Fruit fly (Drosophila melanogaster) whole organism, embryonic: Measurements from ENCODE around the gene GC.

Experiments
- Asciz ChIP-seq: fragments of 200-800 bp; sonication (Bioruptor generic); optimal IDR thresholded peaks from 2 replicates; lab custom pipeline; 2017; ENCODE audit warnings: missing biosample characterization, mild to moderate bottlenecking, missing genetic modification characterization, missing genetic modification reagents
- CG1024 ChIP-seq: fragments of 200-800 bp; sonication (Bioruptor generic); IDR thresholded peaks from 2 replicates; pipeline ENCODE4 v1.3.6; 2022; ENCODE audit warnings: missing biosample characterization, missing genetic modification characterization
- CG10543 ChIP-seq: fragments of 200-800 bp; sonication (Bioruptor generic); optimal IDR thresholded peaks from 3 replicates; lab custom pipeline; 2017; ENCODE audit warnings: missing biosample characterization, mild to moderate bottlenecking, missing genetic modification characterization, moderate library complexity
- CG10654 ChIP-seq: fragments of 200-800 bp; sonication (Bioruptor generic); optimal IDR thresholded peaks from 2 replicates; lab custom pipeline; 2016; ENCODE audit warnings: missing biosample characterization, missing genetic modification characterization
- CG11456 ChIP-seq: fragments of 200-800 bp; sonication (Bioruptor generic); IDR thresholded peaks from 3 replicates; pipeline ENCODE4 v1.3.6; 2022; ENCODE audit warnings: missing biosample characterization, missing genetic modification characterization
- CG11504 ChIP-seq: fragments of 200-800 bp; sonication (Bioruptor generic); optimal IDR thresholded peaks from 3 replicates; lab custom pipeline; 2019; ENCODE audit warnings: missing biosample characterization, mild to moderate bottlenecking, missing genetic modification characterization, moderate library complexity
- CG12219 ChIP-seq: fragments of 200-800 bp; sonication (Bioruptor generic); optimal IDR thresholded peaks from 3 replicates; lab custom pipeline; 2018; ENCODE audit warnings: missing biosample characterization, mild to moderate bottlenecking, missing genetic modification characterization
- CG14014 ChIP-seq: fragments of 200-800 bp; sonication (Bioruptor generic); IDR thresholded peaks from 2 replicates; pipeline ENCODE4 v1.3.6; 2022; ENCODE audit warnings: missing biosample characterization, missing genetic modification characterization
- CG1647 ChIP-seq: fragments of 200-800 bp; sonication (Bioruptor generic); optimal IDR thresholded peaks from 3 replicates; lab custom pipeline; 2016; ENCODE audit warnings: missing biosample characterization, missing genetic modification characterization
- CG2678 ChIP-seq: fragments of 200-800 bp; sonication (Bioruptor generic); optimal IDR thresholded peaks from 3 replicates; lab custom pipeline; 2019; ENCODE audit warnings: missing biosample characterization, mild to moderate bottlenecking, missing genetic modification characterization, moderate library complexity
- CG2875 ChIP-seq: fragments of 200-800 bp; sonication (Bioruptor generic); optimal IDR thresholded peaks from 2 replicates; lab custom pipeline; 2017; ENCODE audit warnings: missing biosample characterization, mild to moderate bottlenecking, missing genetic modification characterization, missing genetic modification reagents
- CG30431 ChIP-seq: fragments of 200-800 bp; sonication (Bioruptor generic); optimal IDR thresholded peaks from 2 replicates; lab custom pipeline; 2017; ENCODE audit warnings: missing biosample characterization, missing genetic modification characterization
- CG31388 ChIP-seq: fragments of 200-800 bp; sonication (Bioruptor generic); optimal IDR thresholded peaks from 2 replicates; lab custom pipeline; 2016; ENCODE audit warnings: missing biosample characterization, missing genetic modification characterization
- CG43689 ChIP-seq: fragments of 200-800 bp; sonication (Bioruptor generic); IDR thresholded peaks from 2 replicates; pipeline ENCODE4 v1.3.6; 2022; ENCODE audit warnings: missing biosample characterization, missing genetic modification characterization
- CG6854 ChIP-seq: fragments of 200-800 bp; sonication (Bioruptor generic); optimal IDR thresholded peaks from 3 replicates; lab custom pipeline; 2017; ENCODE audit warnings: missing biosample characterization, mild to moderate bottlenecking, missing genetic modification characterization
- CG7963 ChIP-seq: fragments of 200-800 bp; sonication (Bioruptor generic); IDR thresholded peaks from 3 replicates; pipeline ENCODE4 v1.3.6; 2022; ENCODE audit warnings: missing biosample characterization, missing genetic modification characterization; ENCODE audit not compliant: partially characterized antibody
- CG8765 ChIP-seq: fragments of 200-800 bp; sonication (Bioruptor generic); IDR thresholded peaks from 2 replicates; pipeline ENCODE4 v1.3.6; 2022; ENCODE audit warnings: missing biosample characterization, missing genetic modification characterization
- CHES-1-like ChIP-seq: fragments of 200-800 bp; sonication (Bioruptor generic); optimal IDR thresholded peaks from 2 replicates; lab custom pipeline; 2016; ENCODE audit warnings: missing biosample characterization, missing genetic modification characterization
- Dip2 ChIP-seq: fragments of 200-800 bp; sonication (Bioruptor generic); IDR thresholded peaks from 2 replicates; pipeline ENCODE4 v1.3.6; 2022; ENCODE audit warnings: missing biosample characterization, missing genetic modification characterization
- Doc2 ChIP-seq: fragments of 200-800 bp; sonication (Bioruptor generic); IDR thresholded peaks from 2 replicates; pipeline ENCODE4 v1.3.6; 2022; ENCODE audit warnings: missing biosample characterization, missing genetic modification characterization
- Dref ChIP-seq: fragments of 200-800 bp; sonication (Bioruptor generic); IDR thresholded peaks from 2 replicates; pipeline ENCODE4 v1.3.6; 2022; ENCODE audit warnings: missing biosample characterization, missing genetic modification characterization
- HLH4C ChIP-seq: fragments of 200-800 bp; sonication (Bioruptor generic); IDR thresholded peaks from 3 replicates; pipeline ENCODE4 v1.3.6; 2022; ENCODE audit warnings: missing biosample characterization, missing genetic modification characterization; ENCODE audit not compliant: partially characterized antibody
- NC2α ChIP-seq: fragments of 200-800 bp; sonication (Bioruptor generic); optimal IDR thresholded peaks from 2 replicates; lab custom pipeline; 2016; ENCODE audit warnings: missing biosample characterization, missing genetic modification characterization
- Ravus ChIP-seq: fragments of 200-800 bp; sonication (Bioruptor generic); IDR thresholded peaks from 2 replicates; pipeline ENCODE4 v1.3.6; 2022; ENCODE audit warnings: missing biosample characterization, missing genetic modification characterization
- ato ChIP-seq: fragments of 200-800 bp; sonication (Bioruptor generic); IDR thresholded peaks from 2 replicates; pipeline ENCODE4 v1.3.6; 2022; ENCODE audit warnings: missing biosample characterization, missing genetic modification characterization; ENCODE audit not compliant: partially characterized antibody
- bsh ChIP-seq, 2 experiments: fragments of 200-800 bp; sonication (Bioruptor generic); optimal IDR thresholded peaks; 2 replicates each; lab custom pipeline; 2017 to 2018; ENCODE audit warnings: mild to moderate bottlenecking in 2 of 2, missing biosample characterization in 2 of 2, missing genetic modification characterization in 2 of 2, moderate library complexity in 1 of 2
- btn ChIP-seq: fragments of 200-800 bp; sonication (Bioruptor generic); optimal IDR thresholded peaks from 2 replicates; lab custom pipeline; 2016; ENCODE audit warnings: missing biosample characterization, missing genetic modification characterization
- chif ChIP-seq, 2 experiments: fragments of 200-800 bp; sonication (Bioruptor generic); optimal IDR thresholded peaks; 3 replicates each; lab custom pipeline; 2016; ENCODE audit warnings: missing biosample characterization in 2 of 2, missing genetic modification characterization in 2 of 2
- ci ChIP-seq: fragments of 200-800 bp; sonication (Bioruptor generic); IDR thresholded peaks from 3 replicates; pipeline ENCODE4 v1.3.6; 2022; ENCODE audit warnings: missing biosample characterization, missing genetic modification characterization
- crol ChIP-seq: fragments of 200-800 bp; sonication (Bioruptor generic); IDR thresholded peaks from 2 replicates; pipeline ENCODE4 v1.3.6; 2022; ENCODE audit warnings: missing biosample characterization, missing genetic modification characterization
- en ChIP-seq: fragments of 200-800 bp; sonication (Bioruptor generic); optimal IDR thresholded peaks from 2 replicates; lab custom pipeline; 2016; ENCODE audit warnings: missing biosample characterization, missing genetic modification characterization
- gem ChIP-seq: fragments of 200-800 bp; sonication (Bioruptor generic); optimal IDR thresholded peaks from 2 replicates; lab custom pipeline; 2019; ENCODE audit warnings: missing biosample characterization, mild to moderate bottlenecking, missing genetic modification characterization, moderate library complexity
- her ChIP-seq: fragments of 200-800 bp; sonication (Bioruptor generic); optimal IDR thresholded peaks from 2 replicates; lab custom pipeline; 2016; ENCODE audit warnings: missing biosample characterization, missing genetic modification characterization
- ind ChIP-seq: fragments of 200-800 bp; sonication (Bioruptor generic); optimal IDR thresholded peaks from 3 replicates; lab custom pipeline; 2016; ENCODE audit warnings: missing biosample characterization, missing genetic modification characterization
- jing ChIP-seq: fragments of 200-800 bp; sonication (Bioruptor generic); optimal IDR thresholded peaks from 2 replicates; lab custom pipeline; 2018; ENCODE audit warnings: missing biosample characterization, mild to moderate bottlenecking, missing genetic modification characterization
- jumu ChIP-seq: fragments of 200-800 bp; sonication (Bioruptor generic); optimal IDR thresholded peaks from 3 replicates; lab custom pipeline; 2016; ENCODE audit warnings: missing biosample characterization, missing genetic modification characterization
- lola ChIP-seq, 3 experiments: fragments of >200 bp in 2 of 3; fragments of 200-800 bp in 1 of 3; sonication (Bioruptor generic) in 1 of 3; optimal IDR thresholded peaks; 2 replicates each; lab custom pipeline; 2017 to 2019; ENCODE audit warnings: missing biosample characterization in 3 of 3, missing genetic modification characterization in 3 of 3, mild to moderate bottlenecking in 1 of 3, moderate library complexity in 1 of 3
- mam ChIP-seq: fragments of 200-800 bp; sonication (Bioruptor generic); optimal IDR thresholded peaks from 3 replicates; lab custom pipeline; 2016; ENCODE audit warnings: missing biosample characterization, missing genetic modification characterization
- mld ChIP-seq: fragments of 200-800 bp; sonication (Bioruptor generic); IDR thresholded peaks from 3 replicates; pipeline ENCODE4 v1.3.6; 2022; ENCODE audit warnings: missing biosample characterization, missing genetic modification characterization; ENCODE audit not compliant: partially characterized antibody
- nerfin-2 ChIP-seq: fragments of 200-800 bp; sonication (Bioruptor generic); IDR thresholded peaks from 2 replicates; pipeline ENCODE4 v1.3.6; 2022; ENCODE audit warnings: missing biosample characterization, missing genetic modification characterization; ENCODE audit not compliant: partially characterized antibody
- oc ChIP-seq: fragments of 200-800 bp; sonication (Bioruptor generic); optimal IDR thresholded peaks from 2 replicates; lab custom pipeline; 2018; ENCODE audit warnings: missing biosample characterization, mild to moderate bottlenecking, missing genetic modification characterization, moderate library complexity
- onecut ChIP-seq: fragments of 200-800 bp; sonication (Bioruptor generic); IDR thresholded peaks from 2 replicates; pipeline ENCODE4 v1.3.6; 2022; ENCODE audit warnings: missing biosample characterization, missing genetic modification characterization
- pfk ChIP-seq: fragments of 200-800 bp; sonication (Bioruptor generic); optimal IDR thresholded peaks from 2 replicates; lab custom pipeline; 2018; ENCODE audit warnings: missing biosample characterization, mild to moderate bottlenecking, missing genetic modification characterization, moderate library complexity
- salm ChIP-seq: fragments of 200-800 bp; sonication (Bioruptor generic); optimal IDR thresholded peaks from 2 replicates; lab custom pipeline; 2018; ENCODE audit warnings: missing biosample characterization, mild to moderate bottlenecking, missing genetic modification characterization
- sd ChIP-seq: fragments of 200-800 bp; sonication (Bioruptor generic); optimal IDR thresholded peaks from 3 replicates; lab custom pipeline; 2018; ENCODE audit warnings: missing biosample characterization, mild to moderate bottlenecking, missing genetic modification characterization, moderate library complexity
- sim ChIP-seq: fragments of 200-800 bp; sonication (Bioruptor generic); IDR thresholded peaks from 2 replicates; pipeline ENCODE4 v1.3.6; 2022; ENCODE audit warnings: missing biosample characterization, missing genetic modification characterization
- sqz ChIP-seq: fragments of 200-800 bp; sonication (Bioruptor generic); optimal IDR thresholded peaks from 3 replicates; lab custom pipeline; 2018; ENCODE audit warnings: missing biosample characterization, mild to moderate bottlenecking, missing genetic modification characterization
- stwl ChIP-seq: fragments of 200-800 bp; sonication (Bioruptor generic); optimal IDR thresholded peaks from 3 replicates; lab custom pipeline; 2018; ENCODE audit warnings: missing biosample characterization, mild to moderate bottlenecking, missing genetic modification characterization, moderate library complexity
- yki ChIP-seq: fragments of >200 bp; optimal IDR thresholded peaks from 3 replicates; lab custom pipeline; 2018

Gene GC

DNA sequence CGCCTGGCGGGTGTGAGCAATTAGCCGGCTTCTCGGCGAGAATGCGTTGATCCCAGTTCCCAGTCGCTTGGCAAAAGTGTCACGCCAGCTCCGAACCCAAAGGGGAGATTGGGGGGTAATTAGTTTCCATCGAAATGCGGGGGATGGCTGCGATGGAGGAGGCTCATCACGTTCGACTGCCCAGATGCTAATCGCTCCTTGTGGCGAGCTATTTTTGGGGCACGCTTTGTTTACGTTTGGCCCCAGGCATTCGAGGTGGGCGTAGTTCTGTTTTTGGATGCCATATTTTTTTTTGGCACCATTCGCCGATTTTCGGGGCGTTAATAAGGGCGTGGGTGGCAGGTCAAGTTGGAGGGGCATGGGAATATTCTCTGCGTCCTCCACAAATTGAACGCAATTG is 48.9 kb downstream of the GC start (continued):
- no peak for TF ChIP-seq chif (GFP tag; optimal IDR thresholded peaks at IDR 0.05; lab: Kevin White, UChicago)
- TF ChIP-seq pfk (GFP tag; lab: Kevin White, UChicago): no peak
- TF ChIP-seq CG10654 (GFP tag; lab: Kevin White, UChicago): no peak
- no peak for TF ChIP-seq CG43689 (GFP tag; lab: Robert Waterston, UW)
- TF ChIP-seq Dref (GFP tag; lab: Robert Waterston, UW): no peak
- TF ChIP-seq NC2α (GFP tag; lab: Kevin White, UChicago): no peak
- TF ChIP-seq mam (GFP tag; lab: Kevin White, UChicago): no peak
- no peak for TF ChIP-seq CG30431 (GFP tag; lab: Kevin White, UChicago)
- TF ChIP-seq ato (GFP tag; lab: Robert Waterston, UW): no peak
- TF ChIP-seq crol: peak; percentile 79
- TF ChIP-seq HLH4C: no peak
- no peak for TF ChIP-seq bsh (GFP tag; optimal IDR thresholded peaks at IDR 0.05; lab: Kevin White, UChicago)
- no peak for TF ChIP-seq jing (GFP tag; lab: Kevin White, UChicago)
- TF ChIP-seq sd (tag; lab: Kevin White, UChicago): peak; percentile 71
- peak; percentile 46 for TF ChIP-seq CG10543

dm6 chr3L:1579169-1579853 is 49.8 kb downstream of the GC start:
- peak; percentile 6 for TF ChIP-seq CG6854 (GFP tag; lab: Kevin White, UChicago)
- peak in 1 of 3 experiments; percentile 60 for TF ChIP-seq lola (GFP tag; optimal IDR thresholded peaks at IDR 0.05; lab: Kevin White, UChicago)
- TF ChIP-seq oc (tag; lab: Kevin White, UChicago): peak; percentile 93
- TF ChIP-seq CG12219 (GFP tag; lab: Kevin White, UChicago): peak; percentile 79
- no peak for TF ChIP-seq CG1647 (GFP tag; lab: Kevin White, UChicago)
- no peak for TF ChIP-seq CG31388 (GFP tag; lab: Kevin White, UChicago)
- TF ChIP-seq jumu: peak; percentile 18
- TF ChIP-seq btn (GFP tag; lab: Kevin White, UChicago): peak; percentile 60
- TF ChIP-seq CG2875 (GFP tag; lab: Kevin White, UChicago): peak; percentile 88
- TF ChIP-seq mld: no peak
- peak; percentile 8 for TF ChIP-seq en (GFP tag; lab: Kevin White, UChicago)
- peak; percentile 76 for TF ChIP-seq sqz
- peak; percentile 80 for TF ChIP-seq CG2678 (tag; lab: Kevin White, UChicago)
- TF ChIP-seq CG1024 (GFP tag; lab: Robert Waterston, UW): peak; percentile 45
- no peak for TF ChIP-seq CG7963
- peak; percentile 68 for TF ChIP-seq salm (tag; lab: Kevin White, UChicago)
- TF ChIP-seq Doc2 (GFP tag; lab: Robert Waterston, UW): no peak
- no peak for TF ChIP-seq CG11456 (GFP tag; lab: Robert Waterston, UW)
- TF ChIP-seq CHES-1-like (GFP tag; lab: Kevin White, UChicago): peak; percentile 72
- TF ChIP-seq Dip2: no peak
- TF ChIP-seq gem (tag; lab: Kevin White, UChicago): peak; percentile 79
- TF ChIP-seq onecut (GFP tag; lab: Robert Waterston, UW): peak; percentile 68
- peak; percentile 43 for TF ChIP-seq stwl
- peak; percentile 83 for TF ChIP-seq ci (GFP tag; lab: Robert Waterston, UW)
- peak; percentile 74 for TF ChIP-seq CG11504 (tag; lab: Kevin White, UChicago)
- no peak for TF ChIP-seq CG8765
- no peak for TF ChIP-seq nerfin-2 (GFP tag; lab: Robert Waterston, UW)
- TF ChIP-seq her (GFP tag; lab: Kevin White, UChicago): peak; percentile 26
- no peak for TF ChIP-seq yki (lab: Kevin White, UChicago)
- peak; percentile 60 for TF ChIP-seq ind (GFP tag; lab: Kevin White, UChicago)
- no peak for TF ChIP-seq Ravus (GFP tag; lab: Robert Waterston, UW)
- TF ChIP-seq CG14014: 0 out of 2 replicates have a peak, but pooled peaks have one; percentile 13
- TF ChIP-seq Asciz: peak; percentile 92
- no peak for TF ChIP-seq sim (GFP tag; lab: Robert Waterston, UW)
